Fruit fly (Drosophila melanogaster) ovary, adult (tissue): ENCODE results near the gene CG12523.

Experiments used
- CG17801 ChIP-seq: fragments of 200-800 bp; optimal IDR thresholded peaks from 2 replicates; lab custom pipeline; 2019; ENCODE audit warnings: missing biosample characterization, mild to moderate bottlenecking, missing genetic modification characterization, moderate library complexity; ENCODE audit not compliant: partially characterized antibody

The CG12523 gene

dm6 chr3L:10801140-10801646 is at the start of gene CG12523:
Gene CG12523 (plus strand): TSS chr3L:10801190.
- TF ChIP-seq CG17801 (GFP tag; lab: Kevin White, UChicago): no peak

dm6 chr3L:10751283-10751682 is 49.7 kb upstream of the CG12523 start:
- no peak for TF ChIP-seq CG17801 (GFP tag; lab: Kevin White, UChicago)

- peak; percentile 90 for TF ChIP-seq CG17801 (GFP tag; lab: Kevin White, UChicago)
Measured at dm6 chr3L:10752588-10753057, 48.4 kb upstream of the CG12523 start.

- no peak for TF ChIP-seq CG17801 (GFP tag; lab: Kevin White, UChicago)
Measured at dm6 chr3L:10756082-10756481, 44.9 kb upstream of the CG12523 start.

DNA sequence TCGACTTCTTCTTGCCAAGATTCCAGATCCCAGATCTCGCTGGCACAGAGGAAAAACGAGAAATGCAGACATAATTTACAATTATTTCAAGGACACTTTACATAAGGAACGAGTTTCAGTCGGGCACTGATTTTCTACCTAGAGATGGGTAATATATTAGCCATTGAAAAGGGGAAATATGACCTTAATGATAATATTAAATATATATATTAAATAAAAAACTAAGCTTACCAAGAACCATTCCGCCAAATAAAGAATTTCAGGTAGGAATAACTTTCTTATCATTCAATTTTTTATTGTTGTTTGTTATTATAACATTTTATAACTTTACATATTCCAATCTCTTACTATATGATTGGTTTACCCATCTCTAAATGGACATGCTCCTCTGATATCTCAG is 44.1 kb upstream of the CG12523 start:
- TF ChIP-seq CG17801 (GFP tag; lab: Kevin White, UChicago): no peak

DNA sequence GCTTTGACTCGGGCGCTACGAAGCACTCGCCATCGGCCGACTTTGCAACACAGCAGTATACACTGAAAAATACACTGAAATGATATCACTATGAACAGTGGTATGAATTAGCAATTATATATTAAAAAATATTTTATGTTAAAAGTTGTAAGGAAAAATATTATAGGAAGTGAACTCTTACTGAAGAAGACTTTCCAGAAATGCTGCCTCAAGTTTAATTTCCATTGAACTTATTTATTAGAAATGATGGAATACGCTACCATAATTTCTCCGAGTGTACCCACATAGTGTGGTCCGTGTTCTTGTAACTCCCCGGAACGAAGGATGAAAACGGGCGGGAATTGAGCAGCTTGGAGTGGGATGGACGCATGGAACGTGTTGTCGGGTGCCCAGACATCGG is 43.4 kb upstream of the CG12523 start:
- TF ChIP-seq CG17801 (GFP tag; lab: Kevin White, UChicago): no peak

DNA sequence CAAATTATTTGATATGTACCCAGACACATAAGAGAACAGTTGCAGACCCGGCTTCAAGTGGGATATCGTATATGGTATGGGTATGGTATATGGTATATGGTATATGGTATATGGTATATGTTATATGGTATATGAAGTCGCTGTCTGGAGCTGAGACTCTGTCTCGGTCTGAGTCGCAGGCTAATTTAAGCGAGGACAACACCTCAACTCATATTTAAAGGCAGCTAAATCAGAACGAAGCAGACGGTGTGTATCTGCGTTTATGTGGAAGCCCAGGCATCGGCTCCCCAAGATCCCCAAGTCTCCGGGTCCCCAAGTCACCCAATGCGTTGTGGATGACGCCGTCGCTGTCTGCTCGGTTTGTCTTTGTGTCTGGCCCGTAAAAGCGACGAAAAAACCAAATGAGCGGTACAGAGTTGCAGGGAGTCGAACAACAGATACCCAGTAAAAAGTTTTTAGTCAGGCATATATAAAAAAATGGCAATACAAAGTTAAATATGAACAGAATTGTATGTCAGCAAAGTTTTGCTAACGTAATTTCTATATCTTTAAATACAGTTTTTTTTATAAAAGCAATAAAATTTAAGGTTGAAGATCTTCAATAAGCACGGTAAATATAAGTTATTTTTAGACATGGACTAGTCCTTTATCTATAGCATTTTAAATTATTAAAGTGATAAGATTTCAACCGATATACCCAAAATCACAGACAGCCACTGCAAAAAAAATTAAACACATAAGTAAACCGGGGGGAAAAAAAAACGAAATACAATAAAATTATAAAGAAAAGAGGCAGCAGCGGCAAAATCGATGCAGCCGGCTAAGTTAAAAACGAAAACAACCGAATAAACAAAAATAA is 41.0 kb upstream of the CG12523 start:
- peak; percentile 89 for TF ChIP-seq CG17801 (GFP tag; lab: Kevin White, UChicago)

DNA sequence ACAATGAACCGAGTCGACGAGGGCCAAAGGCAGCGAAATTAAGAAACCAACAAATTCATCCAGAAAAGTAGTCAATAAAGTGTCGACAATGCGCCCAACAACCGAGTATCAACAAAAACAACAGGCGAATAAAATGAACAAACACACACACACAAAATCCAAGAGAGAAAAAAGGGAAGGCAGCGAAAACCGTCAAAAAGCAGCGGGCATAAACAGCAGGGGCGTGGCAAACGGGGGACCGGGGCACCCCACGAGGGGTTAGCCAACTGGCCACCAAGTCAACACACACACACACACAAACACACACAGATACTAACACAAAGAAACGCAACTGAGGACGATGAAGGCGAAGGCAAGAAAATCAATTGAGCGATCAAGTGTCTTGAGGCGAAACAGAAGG is 40.2 kb upstream of the CG12523 start:
- TF ChIP-seq CG17801 (GFP tag; lab: Kevin White, UChicago): no peak

DNA sequence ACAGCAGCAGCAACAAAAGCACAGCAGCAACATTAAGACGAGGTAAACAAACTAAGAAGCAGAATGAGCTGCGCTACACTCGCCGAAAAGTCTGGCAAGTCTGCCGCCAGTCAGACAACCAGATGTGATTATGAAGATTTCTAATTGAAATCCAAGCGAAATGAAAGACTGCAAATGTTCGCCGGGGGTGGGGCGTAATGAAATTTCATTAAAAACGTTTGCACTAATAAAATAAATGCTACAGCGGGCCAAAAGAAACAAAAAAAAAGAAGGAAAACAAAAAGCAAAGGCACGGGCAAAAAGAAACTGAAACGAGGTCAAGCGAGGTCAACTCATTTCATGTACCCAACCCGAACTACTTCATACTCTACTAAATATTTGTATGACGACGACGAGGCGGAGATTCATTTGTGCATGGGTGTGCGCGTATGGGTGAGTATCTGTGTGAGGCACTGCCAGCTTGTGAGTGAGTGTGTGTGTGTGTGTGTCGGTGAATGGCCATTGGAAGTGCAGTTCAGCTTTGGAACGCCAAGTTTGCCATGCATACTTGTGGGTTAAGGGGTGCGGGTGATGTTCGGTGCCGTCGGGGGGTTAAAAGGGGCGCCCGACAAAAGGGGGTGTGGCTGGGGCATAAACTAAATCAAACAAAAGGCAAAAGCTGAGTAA is 34.4 kb upstream of the CG12523 start:
- TF ChIP-seq CG17801 (GFP tag; lab: Kevin White, UChicago): peak; percentile 26

DNA sequence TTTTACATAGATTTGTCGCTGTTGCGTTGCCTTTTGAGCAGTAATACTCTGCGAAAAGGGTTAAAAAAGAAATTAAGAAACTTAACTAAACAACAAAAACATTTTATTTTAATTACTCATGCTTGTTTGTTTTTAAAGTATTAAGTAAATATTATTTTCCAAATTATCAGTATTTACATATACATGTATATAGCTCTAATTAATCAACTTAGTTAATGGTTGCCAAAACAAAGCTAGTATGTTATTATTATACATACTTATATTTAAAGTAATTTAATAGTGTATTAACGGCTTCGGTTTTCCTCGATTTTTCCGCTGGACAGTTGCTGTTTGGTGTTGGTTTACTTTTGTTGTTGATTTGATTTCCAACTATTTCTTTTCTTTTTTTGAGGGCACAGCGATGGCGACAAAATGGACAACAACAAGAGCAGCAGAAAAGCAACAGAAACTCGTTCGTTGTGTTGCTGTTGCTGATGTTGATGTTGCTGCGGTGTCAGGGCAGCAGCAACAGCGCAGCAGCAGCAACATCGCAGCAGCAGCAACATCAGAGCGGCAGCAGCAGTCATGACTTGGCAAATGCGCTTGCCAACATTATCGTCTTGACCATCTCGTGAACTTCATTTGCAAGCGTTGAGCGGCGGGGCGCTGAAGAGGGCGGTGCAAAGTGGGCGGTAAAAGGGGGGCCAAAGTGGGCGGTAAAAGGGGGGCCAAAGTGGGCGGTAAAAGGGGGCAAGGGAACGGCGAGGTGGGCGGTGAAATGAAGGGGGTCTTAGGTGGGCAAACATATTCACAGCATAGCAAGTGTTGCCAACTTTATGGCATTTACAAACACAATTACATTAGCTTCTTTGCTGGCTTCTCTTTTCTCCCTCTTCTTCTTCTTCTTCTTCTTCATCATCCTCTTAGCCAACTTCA is 33.6 kb upstream of the CG12523 start:
- TF ChIP-seq CG17801 (GFP tag; lab: Kevin White, UChicago): peak; percentile 37

- TF ChIP-seq CG17801 (GFP tag; lab: Kevin White, UChicago): no peak
Measured at dm6 chr3L:10769218-10770018, 31.6 kb upstream of the CG12523 start.

DNA sequence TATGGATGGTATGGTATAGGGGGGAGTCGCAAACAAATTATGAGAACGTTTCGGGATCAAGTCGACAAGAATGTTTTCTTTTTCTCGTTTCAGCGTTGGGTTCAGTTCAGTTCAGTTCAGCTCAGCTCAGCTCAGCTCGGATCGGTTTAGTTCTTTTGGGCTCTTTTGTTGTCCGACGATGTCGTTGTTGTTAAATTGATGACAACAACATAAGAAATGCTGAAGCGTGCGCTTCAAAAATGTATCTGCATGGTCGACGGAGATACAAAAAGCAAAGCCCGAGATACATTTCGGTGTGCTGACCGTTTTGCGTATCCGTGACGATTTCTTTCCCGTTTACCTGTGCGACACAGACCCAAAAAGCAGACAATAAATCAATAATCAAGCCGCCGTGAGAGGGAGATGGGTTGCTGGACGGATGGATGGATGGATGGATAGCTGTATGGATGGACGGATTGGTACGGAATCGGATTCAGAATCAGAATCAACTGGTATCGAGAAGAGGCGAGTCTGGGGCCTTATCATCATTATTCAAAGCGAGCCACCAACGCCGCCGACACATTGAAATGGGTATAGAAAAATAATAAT is 29.3 kb upstream of the CG12523 start, which contains the start of gene CG43245:
TSS of gene CG43245 (plus strand) at position 310 of the 588 bp plus-strand sequence.
- TF ChIP-seq CG17801 (GFP tag; lab: Kevin White, UChicago): no peak

DNA sequence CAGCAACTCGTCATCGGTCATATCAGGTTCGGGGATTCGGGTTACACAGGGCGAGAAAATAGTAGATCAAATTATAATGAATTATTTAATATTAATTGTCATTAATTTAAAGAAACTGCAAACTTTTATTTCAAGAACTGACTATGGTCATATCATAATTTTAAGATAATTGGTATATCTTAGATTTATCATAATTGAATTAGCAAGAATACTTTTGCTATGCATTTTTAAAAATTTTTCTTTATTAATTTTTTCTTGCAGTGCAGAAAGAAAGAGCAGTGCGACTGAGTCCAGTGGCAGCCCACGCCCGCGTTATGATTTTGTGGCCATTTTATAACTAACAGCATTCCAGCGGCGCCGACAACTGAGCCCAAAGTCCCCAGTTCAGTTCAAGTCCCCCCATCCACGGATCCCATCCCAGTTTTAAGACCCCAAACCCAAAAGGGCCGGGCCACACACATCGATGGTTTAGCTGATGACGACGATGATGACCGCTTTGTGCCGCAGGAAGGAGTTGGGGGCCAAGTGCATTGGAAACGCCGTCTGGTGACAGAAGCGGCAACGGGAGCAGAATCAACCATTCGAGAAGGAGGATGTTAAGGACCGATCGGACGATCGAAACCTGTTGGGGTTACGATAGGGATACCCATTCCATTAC is 28.3 kb upstream of the CG12523 start:
- no peak for TF ChIP-seq CG17801 (GFP tag; lab: Kevin White, UChicago)
